Worm (Caenorhabditis elegans): ENCODE measurements around the gene fbxa-210.

DNA sequence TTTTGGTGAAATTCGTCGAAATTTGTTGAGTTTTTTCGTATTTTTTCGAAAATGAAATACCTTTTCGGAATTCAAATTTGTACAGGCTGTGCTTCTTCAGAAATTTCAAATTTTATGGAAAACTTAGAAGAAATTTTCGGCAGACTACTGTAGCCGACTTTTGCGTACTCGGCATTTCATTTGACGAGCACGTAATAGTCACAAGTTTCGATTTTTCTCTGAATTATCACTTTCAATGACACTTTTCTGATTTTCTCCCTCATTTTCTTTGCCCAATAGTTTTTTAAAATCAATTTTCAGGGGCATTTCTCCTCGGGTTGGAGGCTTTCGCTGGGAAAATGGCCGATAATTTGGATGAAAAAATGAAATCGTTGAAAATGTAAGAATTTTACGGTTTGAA, 1.5 kb upstream of the fbxa-210 start, which contains the start of gene fbxa-107:
- no peak for TF ChIP-seq W03F9.2 (tag; optimal IDR thresholded peaks at IDR 0.05)
- no peak for TF ChIP-seq him-1 (tag; optimal IDR thresholded peaks at IDR 0.05)
- no peak for TF ChIP-seq dao-5 (tag; optimal IDR thresholded peaks at IDR 0.05)

Data from whole organism, L4/young adult.